Fruit fly (Drosophila melanogaster): ENCODE results near the gene CG34043.

DNA sequence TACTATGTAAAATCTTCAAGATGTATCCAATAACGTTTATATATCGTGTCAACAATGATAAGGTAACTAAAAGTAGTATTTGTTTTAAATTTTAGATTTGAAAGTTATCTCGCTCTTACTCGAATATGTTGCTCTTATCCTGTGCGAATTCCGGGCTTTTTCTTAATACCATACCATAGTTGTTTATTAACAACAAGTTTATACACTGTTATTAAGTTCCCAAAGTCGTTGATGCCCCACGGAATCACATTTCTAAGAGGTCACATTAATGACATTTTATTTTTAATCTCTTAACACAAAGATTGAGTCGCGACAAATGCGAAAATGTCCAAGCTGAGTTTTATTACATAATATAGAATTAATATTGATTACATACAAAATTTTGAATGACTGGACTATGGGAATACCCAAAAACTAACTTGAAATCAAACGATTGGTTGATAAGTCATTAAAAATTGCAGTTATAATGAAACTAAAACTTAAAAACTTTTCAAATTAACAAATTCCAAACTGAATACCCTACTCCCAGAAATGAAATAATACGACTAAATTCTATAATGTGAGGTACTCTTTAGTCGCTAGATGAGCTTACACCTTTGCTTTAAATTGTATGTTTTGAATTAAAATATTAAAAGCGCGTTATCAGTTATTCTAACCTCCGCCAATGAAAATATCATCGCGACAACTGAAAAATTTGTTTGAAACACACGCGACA lies 42.3 kb upstream of the CG34043 start, which contains the start of gene CG5381:
- no peak for TF ChIP-seq mld (GFP tag; IDR thresholded peaks at IDR 0.05; ENCODE audit: partially characterized antibody)
- no peak for TF ChIP-seq knrl (GFP tag; IDR thresholded peaks at IDR 0.05; ENCODE audit: partially characterized antibody)
- no peak for TF ChIP-seq psq (GFP tag; optimal IDR thresholded peaks at IDR 0.05)
- TF ChIP-seq tna (GFP tag; IDR thresholded peaks at IDR 0.05; ENCODE audit: partially characterized antibody) = no peak
- TF ChIP-seq CG8290 (GFP tag; optimal IDR thresholded peaks at IDR 0.05) = no peak
- TF ChIP-seq CG8290 (tag; optimal IDR thresholded peaks at IDR 0.05) = no peak
